Fruit fly (Drosophila melanogaster) whole organism, adult: Measurements from ENCODE around the gene CG32023.

ENCODE experiments used
- CG11617 ChIP-seq: fragments of 200-800 bp; sonication (Bioruptor generic); optimal IDR thresholded peaks from 2 replicates; lab custom pipeline; 2017; ENCODE audit warnings: mild to moderate bottlenecking, missing biosample characterization, missing genetic modification reagents, missing genetic modification characterization
- CG5204 ChIP-seq: fragments of 200-800 bp; sonication (Bioruptor generic); optimal IDR thresholded peaks from 2 replicates; lab custom pipeline; 2016; ENCODE audit warnings: missing biosample characterization, missing genetic modification characterization
- CG7045 ChIP-seq: fragments of 200-800 bp; sonication (Bioruptor generic); optimal IDR thresholded peaks from 2 replicates; lab custom pipeline; 2017; ENCODE audit warnings: missing biosample characterization, mild to moderate bottlenecking, missing genetic modification characterization
- Crg-1 ChIP-seq: fragments of 200-800 bp; sonication (Bioruptor generic); optimal IDR thresholded peaks from 2 replicates; lab custom pipeline; 2016; ENCODE audit warnings: missing biosample characterization, missing genetic modification characterization
- Mnt ChIP-seq: fragments of 200-800 bp; sonication (Bioruptor generic); optimal IDR thresholded peaks from 2 replicates; lab custom pipeline; 2016; ENCODE audit warnings: missing biosample characterization, mild to moderate bottlenecking, missing genetic modification characterization
- bab1 ChIP-seq: fragments of 200-800 bp; sonication (Bioruptor generic); optimal IDR thresholded peaks from 3 replicates; lab custom pipeline; 2019; ENCODE audit warnings: missing biosample characterization, mild to moderate bottlenecking, missing genetic modification characterization, moderate library complexity
- cnc ChIP-seq, 2 experiments: fragments of >200 bp; optimal IDR thresholded peaks; 2 replicates each; lab custom pipeline; 2017
- kay ChIP-seq: fragments of 200-800 bp; sonication (Bioruptor generic); peaks from one replicate; lab custom pipeline; 2016; ENCODE audit warnings: missing biosample characterization, missing genetic modification characterization, borderline replicate concordance
- pad ChIP-seq: fragments of 200-800 bp; sonication (Bioruptor generic); optimal IDR thresholded peaks from 3 replicates; lab custom pipeline; 2017; ENCODE audit warnings: missing biosample characterization, missing genetic modification characterization, mild to moderate bottlenecking, moderate library complexity, missing genetic modification reagents
- toe ChIP-seq: fragments of 200-800 bp; sonication (Bioruptor generic); optimal IDR thresholded peaks from 2 replicates; lab custom pipeline; 2016; ENCODE audit warnings: missing biosample characterization, missing genetic modification characterization

- TF ChIP-seq CG11617 (GFP tag; lab: Kevin White, UChicago) (no peak), cnc (optimal IDR thresholded peaks at IDR 0.05; lab: Kevin White, UChicago) (no peak), CG5204 (GFP tag; lab: Kevin White, UChicago) (no peak), CG7045 (no peak), toe (no peak), kay (no peak), pad (GFP tag; lab: Kevin White, UChicago) (no peak), Crg-1 (no peak), Mnt (GFP tag; lab: Kevin White, UChicago) (no peak), bab1 (GFP tag; lab: Kevin White, UChicago) (no peak)
Observed at dm6 chr3L:8829572-8829971, 25.6 kb upstream of the CG32023 start.
